Worm (Caenorhabditis elegans) whole organism, late embryonic: ENCODE results near the gene C25H3.3.

Experiments used
- C38D4.7 ChIP-seq: fragments of 200-800 bp; sonication (Bioruptor generic); optimal IDR thresholded peaks from 2 replicates; lab custom pipeline; 2018; ENCODE audit warnings: mild to moderate bottlenecking, missing genetic modification characterization, moderate library complexity, missing compliant biosample characterization
- F13H6.1 ChIP-seq: sonication (generic microtip); optimal IDR thresholded peaks from 2 replicates; lab custom pipeline; 2016; ENCODE audit warnings: missing genetic modification characterization, missing compliant biosample characterization
- T23F11.4 ChIP-seq: fragments of 200-800 bp; sonication (Bioruptor generic); optimal IDR thresholded peaks from 2 replicates; lab custom pipeline; 2018; ENCODE audit warnings: mild to moderate bottlenecking, missing genetic modification characterization, missing compliant biosample characterization
- Y22D7AL.16 ChIP-seq: sonication (generic microtip); optimal IDR thresholded peaks from 2 replicates; lab custom pipeline; 2016; ENCODE audit warnings: missing genetic modification characterization, missing compliant biosample characterization
- ahr-1 ChIP-seq: sonication (generic microtip); optimal IDR thresholded peaks from 2 replicates; lab custom pipeline; 2016; ENCODE audit warnings: missing genetic modification characterization, missing compliant biosample characterization
- ceh-14 ChIP-seq: sonication (generic microtip); optimal IDR thresholded peaks from 2 replicates; lab custom pipeline; 2016; ENCODE audit warnings: missing genotype, missing genetic modification characterization, missing compliant biosample characterization
- ceh-18 ChIP-seq: sonication (generic microtip); optimal IDR thresholded peaks from 2 replicates; lab custom pipeline; 2016; ENCODE audit warnings: missing genetic modification characterization, missing compliant biosample characterization
- ceh-19 ChIP-seq: fragments of 200-800 bp; sonication (Bioruptor generic); optimal IDR thresholded peaks from 2 replicates; lab custom pipeline; 2018; ENCODE audit warnings: mild to moderate bottlenecking, missing genetic modification characterization, missing compliant biosample characterization
- ceh-2 ChIP-seq: sonication (generic microtip); optimal IDR thresholded peaks from 2 replicates; lab custom pipeline; 2016; ENCODE audit warnings: missing genotype, missing genetic modification characterization, missing compliant biosample characterization
- ceh-34 ChIP-seq: sonication (generic microtip); optimal IDR thresholded peaks from 2 replicates; lab custom pipeline; 2016; ENCODE audit warnings: mild to moderate bottlenecking, missing genetic modification characterization, missing compliant biosample characterization
- dve-1 ChIP-seq: sonication (generic microtip); optimal IDR thresholded peaks from 2 replicates; lab custom pipeline; 2017; ENCODE audit warnings: antibody characterized with exemption, mild to moderate bottlenecking, missing genetic modification characterization, missing compliant biosample characterization
- elt-2 ChIP-seq: sonication (generic microtip); optimal IDR thresholded peaks from 2 replicates; lab custom pipeline; 2016; ENCODE audit warnings: missing genetic modification reagents, missing genetic modification characterization, missing compliant biosample characterization
- eyg-1 ChIP-seq: sonication (generic microtip); optimal IDR thresholded peaks from 2 replicates; lab custom pipeline; 2016; ENCODE audit warnings: missing genotype, missing genetic modification characterization, missing compliant biosample characterization
- fax-1 ChIP-seq: sonication (generic microtip); optimal IDR thresholded peaks from 2 replicates; lab custom pipeline; 2016; ENCODE audit warnings: missing genotype, missing genetic modification characterization, missing compliant biosample characterization
- gmeb-2 ChIP-seq: sonication (generic microtip); optimal IDR thresholded peaks from 2 replicates; lab custom pipeline; 2016; ENCODE audit warnings: missing genetic modification characterization, inconsistent platforms, missing compliant biosample characterization
- hlh-15 ChIP-seq: sonication (generic microtip); optimal IDR thresholded peaks from 2 replicates; lab custom pipeline; 2016; ENCODE audit warnings: missing genetic modification characterization, missing compliant biosample characterization
- hlh-6 ChIP-seq: sonication (generic microtip); optimal IDR thresholded peaks from 2 replicates; lab custom pipeline; 2016; ENCODE audit warnings: missing genotype, missing genetic modification characterization, missing compliant biosample characterization
- hlh-8 ChIP-seq: sonication (generic microtip); optimal IDR thresholded peaks from 2 replicates; lab custom pipeline; 2016; ENCODE audit warnings: missing genotype, missing genetic modification characterization, missing compliant biosample characterization
- lim-6 ChIP-seq: sonication (generic microtip); optimal IDR thresholded peaks from 2 replicates; lab custom pipeline; 2016; ENCODE audit warnings: missing genetic modification characterization, missing compliant biosample characterization
- lin-11 ChIP-seq: fragments of 200-800 bp; sonication (Bioruptor generic); optimal IDR thresholded peaks from 2 replicates; lab custom pipeline; 2018; ENCODE audit warnings: mild to moderate bottlenecking, missing genetic modification characterization, missing compliant biosample characterization
- madf-2 ChIP-seq: sonication (generic microtip); optimal IDR thresholded peaks from 2 replicates; lab custom pipeline; 2017; ENCODE audit warnings: missing genetic modification characterization, missing compliant biosample characterization
- nfya-1 ChIP-seq: sonication (generic microtip); optimal IDR thresholded peaks from 2 replicates; lab custom pipeline; 2017; ENCODE audit warnings: missing genetic modification characterization, mild to moderate bottlenecking, missing compliant biosample characterization, antibody characterized with exemption, moderate library complexity
- nhr-11 ChIP-seq: fragments of 150-350 bp; optimal IDR thresholded peaks from 2 replicates; lab custom pipeline; 2014; ENCODE audit warnings: missing biosample characterization, missing genetic modification characterization
- npax-4 ChIP-seq: sonication (generic microtip); optimal IDR thresholded peaks from 2 replicates; lab custom pipeline; 2016; ENCODE audit warnings: missing genetic modification characterization, missing compliant biosample characterization
- odd-2 ChIP-seq: sonication (generic microtip); optimal IDR thresholded peaks from 2 replicates; lab custom pipeline; 2017; ENCODE audit warnings: antibody characterized with exemption, mild to moderate bottlenecking, missing genetic modification characterization, missing compliant biosample characterization
- pha-2 ChIP-seq: sonication (generic microtip); optimal IDR thresholded peaks from 2 replicates; lab custom pipeline; 2017; ENCODE audit warnings: mild to moderate bottlenecking, missing genetic modification characterization, missing compliant biosample characterization
- pha-4 ChIP-seq: fragments of 150-350 bp; optimal IDR thresholded peaks from 2 replicates; lab custom pipeline; 2018; ENCODE audit warnings: missing biosample characterization, missing genetic modification reagents, missing genetic modification characterization
- ref-2 ChIP-seq: sonication (generic microtip); optimal IDR thresholded peaks from 2 replicates; lab custom pipeline; 2016; ENCODE audit warnings: missing genetic modification characterization, missing compliant biosample characterization
- rnt-1 ChIP-seq: sonication (generic microtip); optimal IDR thresholded peaks from 2 replicates; lab custom pipeline; 2016; ENCODE audit warnings: missing genetic modification characterization, missing compliant biosample characterization
- syd-9 ChIP-seq: sonication (generic microtip); optimal IDR thresholded peaks from 2 replicates; lab custom pipeline; 2016; ENCODE audit warnings: mild to moderate bottlenecking, missing genetic modification characterization, moderate library complexity, missing compliant biosample characterization
- tbx-7 ChIP-seq: sonication (generic microtip); optimal IDR thresholded peaks from 2 replicates; lab custom pipeline; 2016; ENCODE audit warnings: missing genotype, missing genetic modification characterization, missing compliant biosample characterization
- unc-3 ChIP-seq, 2 experiments: fragments of 200-800 bp in 1 of 2; sonication (Bioruptor generic) in 1 of 2; sonication (generic microtip) in 1 of 2; conservative IDR thresholded peaks in 1 of 2; optimal IDR thresholded peaks in 1 of 2; 2 replicates each; pipeline versions ENCODE4 v1.3.6 to Lab custom; 2016 to 2022; ENCODE audit warnings: missing compliant biosample characterization in 2 of 2, missing genetic modification characterization in 2 of 2, missing genetic modification reagents in 1 of 2
- unc-42 ChIP-seq: sonication (generic microtip); optimal IDR thresholded peaks from 2 replicates; lab custom pipeline; 2016; ENCODE audit warnings: missing genotype, missing genetic modification characterization, missing compliant biosample characterization
- unc-86 ChIP-seq: sonication (generic microtip); optimal IDR thresholded peaks from 2 replicates; lab custom pipeline; 2016; ENCODE audit warnings: missing genetic modification characterization, missing compliant biosample characterization

Gene C25H3.3

DNA sequence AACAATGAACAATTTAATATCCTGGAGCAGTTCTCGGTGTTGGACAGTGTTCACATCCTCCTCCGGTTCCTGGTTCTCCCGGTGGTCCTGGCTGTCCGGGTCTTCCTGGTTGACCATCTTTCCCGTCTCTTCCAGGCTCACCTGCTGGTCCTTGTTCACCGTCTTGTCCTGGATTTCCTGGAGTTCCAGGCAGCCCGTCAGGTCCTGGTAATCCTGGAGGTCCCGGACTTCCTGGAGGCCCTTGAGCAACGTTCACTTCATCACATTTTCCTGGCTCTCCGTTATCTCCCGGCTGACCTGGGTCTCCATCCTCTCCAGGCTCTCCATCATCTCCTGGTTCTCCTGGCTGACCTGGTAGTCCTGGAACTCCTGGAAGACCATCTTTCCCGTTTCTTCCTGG lies 42.6 kb upstream of the C25H3.3 start:
- TF ChIP-seq ceh-34, result no peak
- TF ChIP-seq odd-2 (tag; lab: Kevin White, UChicago), result no peak
- TF ChIP-seq ahr-1 (tag; lab: Kevin White, UChicago), result no peak
- TF ChIP-seq elt-2 (tag; lab: Kevin White, UChicago), result no peak
- TF ChIP-seq syd-9 (tag; lab: Kevin White, UChicago), result no peak
- TF ChIP-seq ceh-2 (tag; lab: Kevin White, UChicago), result no peak
- no peak for TF ChIP-seq ceh-18 (tag; lab: Kevin White, UChicago)
- no peak for TF ChIP-seq lim-6 (tag; lab: Kevin White, UChicago)
- no peak for TF ChIP-seq madf-2 (tag; lab: Kevin White, UChicago)
- no peak for TF ChIP-seq pha-2 (tag; lab: Kevin White, UChicago)
- no peak for TF ChIP-seq gmeb-2 (tag; lab: Kevin White, UChicago)
- no peak for TF ChIP-seq nhr-11

- TF ChIP-seq T23F11.4 (GFP tag; lab: Kevin White, UChicago), result no peak
Measured at ce11 chrII:5652334-5652733, 41.7 kb upstream of the C25H3.3 start, which contains the start of gene bli-2. Gene bli-2, minus strand, starts transcription at chrII:5652434.

- TF ChIP-seq Y22D7AL.16 (tag; lab: Kevin White, UChicago) (no peak), ceh-14 (tag; lab: Kevin White, UChicago) (no peak), nfya-1 (tag; lab: Kevin White, UChicago) (no peak), C38D4.7 (GFP tag; lab: Kevin White, UChicago) (no peak), pha-4 (no peak), eyg-1 (tag; lab: Kevin White, UChicago) (no peak), tbx-7 (tag; lab: Kevin White, UChicago) (no peak), unc-86 (tag; lab: Kevin White, UChicago) (no peak), hlh-15 (tag; lab: Kevin White, UChicago) (no peak), unc-3 (GFP tag; conservative IDR thresholded peaks at IDR 0.05; lab: Robert Waterston, UW) (no peak), unc-3 (tag; optimal IDR thresholded peaks at IDR 0.05; lab: Kevin White, UChicago) (no peak), pha-2 (tag; lab: Kevin White, UChicago) (no peak), ceh-19 (GFP tag; lab: Kevin White, UChicago) (no peak), ref-2 (tag; lab: Kevin White, UChicago) (no peak)
Measured at ce11 chrII:5654215-5654614, 39.8 kb upstream of the C25H3.3 start, which contains the start of gene F59E12.1. Gene F59E12.1, plus strand, starts transcription at chrII:5654515.

- TF ChIP-seq lin-11 (tag; lab: Kevin White, UChicago) (no peak), nhr-11 (no peak), hlh-8 (tag; lab: Kevin White, UChicago) (no peak), fax-1 (no peak), ceh-19 (GFP tag; lab: Kevin White, UChicago) (no peak), unc-42 (tag; lab: Kevin White, UChicago) (no peak), T23F11.4 (GFP tag; lab: Kevin White, UChicago) (no peak), gmeb-2 (tag; lab: Kevin White, UChicago) (no peak), dve-1 (tag; lab: Kevin White, UChicago) (no peak), npax-4 (tag; lab: Kevin White, UChicago) (no peak), unc-3 (GFP tag; conservative IDR thresholded peaks at IDR 0.05; lab: Robert Waterston, UW) (no peak), unc-3 (tag; optimal IDR thresholded peaks at IDR 0.05; lab: Kevin White, UChicago) (no peak), odd-2 (tag; lab: Kevin White, UChicago) (no peak), rnt-1 (no peak), hlh-6 (tag; lab: Kevin White, UChicago) (no peak), ceh-14 (tag; lab: Kevin White, UChicago) (no peak), ahr-1 (tag; lab: Kevin White, UChicago) (no peak), F13H6.1 (no peak)
Measured at ce11 chrII:5659675-5660074, 34.3 kb upstream of the C25H3.3 start, which contains the start of gene fut-3. Gene fut-3, minus strand, starts transcription at chrII:5659775.
